Worm (Caenorhabditis elegans): Measurements from ENCODE around the gene Y17G7B.21.

DNA sequence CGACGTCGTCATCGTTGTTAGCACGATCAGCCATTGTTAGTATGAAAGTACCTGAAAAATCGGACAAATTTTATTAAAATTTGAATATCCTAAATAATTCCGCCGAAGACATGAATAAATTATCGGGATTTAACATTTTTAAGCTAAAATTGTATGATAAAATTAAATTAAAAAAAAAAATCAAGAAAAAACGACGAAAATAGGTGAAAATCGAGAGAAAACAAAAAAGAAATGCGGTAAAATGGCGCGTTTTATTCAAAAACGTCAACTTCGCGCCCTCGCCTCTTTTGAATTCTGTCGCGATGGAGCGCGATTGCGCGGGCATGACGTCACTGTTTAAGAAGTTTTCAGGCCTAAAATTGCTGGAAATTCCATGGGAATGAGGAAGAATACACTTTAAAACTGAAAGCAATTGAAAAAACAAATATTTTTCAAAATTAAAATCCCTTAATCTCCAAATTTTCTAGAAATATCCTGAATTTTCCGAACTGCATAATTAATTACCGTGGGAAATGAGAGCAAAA is 29.2 kb upstream of the Y17G7B.21 start, which contains the start of gene mcm-2:
- TF ChIP-seq snpc-4 (tag; optimal IDR thresholded peaks at IDR 0.05) (no peak), unc-62 (GFP tag; optimal IDR thresholded peaks at IDR 0.05) (no peak), mab-5 (tag; optimal IDR thresholded peaks at IDR 0.05) (no peak), ces-1 (GFP tag; optimal IDR thresholded peaks at IDR 0.05) (no peak), ham-2 (GFP tag; optimal IDR thresholded peaks at IDR 0.05) (no peak), cnd-1 (tag; optimal IDR thresholded peaks at IDR 0.05) (no peak), nhr-12 (tag; optimal IDR thresholded peaks at IDR 0.05) (no peak), nhr-237 (tag; optimal IDR thresholded peaks at IDR 0.05) (peak; percentile 1), nhr-76 (tag; optimal IDR thresholded peaks at IDR 0.05) (no peak), sptf-1 (tag; optimal IDR thresholded peaks at IDR 0.05) (no peak), pha-4 (tag; optimal IDR thresholded peaks at IDR 0.05) (no peak), lin-13 (tag; optimal IDR thresholded peaks at IDR 0.05) (no peak), ceh-39 (tag; optimal IDR thresholded peaks at IDR 0.05) (no peak)

All from whole organism, mixed stage, embryonic.